Fruit fly (Drosophila melanogaster) whole organism, embryonic: ENCODE measurements around the gene SelT.
A peak's percentile ranks its signal among the peaks of the same experiment; 100 is the strongest.

ENCODE experiments used
- Abd-B ChIP-seq: fragments of 200-800 bp; sonication (Bioruptor generic); optimal IDR thresholded peaks from 2 replicates; lab custom pipeline; 2018; ENCODE audit warnings: missing biosample characterization, mild to moderate bottlenecking, missing genetic modification characterization, moderate library complexity
- Aef1 ChIP-seq: fragments of 200-800 bp; sonication (Bioruptor generic); IDR thresholded peaks from 3 replicates; pipeline ENCODE4 v1.3.6; 2022; ENCODE audit warnings: missing biosample characterization, missing genetic modification characterization
- Atf3 ChIP-seq: fragments of 200-800 bp; sonication (Bioruptor generic); optimal IDR thresholded peaks from 3 replicates; lab custom pipeline; 2016; ENCODE audit warnings: missing biosample characterization, missing genetic modification characterization
- Awh ChIP-seq: fragments of 200-800 bp; sonication (Bioruptor generic); IDR thresholded peaks from 2 replicates; pipeline ENCODE4, ENCODE4 v1.3.6; 2022; ENCODE audit warnings: missing biosample characterization, missing genetic modification characterization
- C15 ChIP-seq: fragments of 200-800 bp; sonication (Bioruptor generic); IDR thresholded peaks from 3 replicates; pipeline ENCODE4 v1.3.6; 2022; ENCODE audit warnings: missing biosample characterization, missing genetic modification characterization
- CG1024 ChIP-seq: fragments of 200-800 bp; sonication (Bioruptor generic); IDR thresholded peaks from 2 replicates; pipeline ENCODE4 v1.3.6; 2022; ENCODE audit warnings: missing biosample characterization, missing genetic modification characterization
- CG10431 ChIP-seq: fragments of 200-800 bp; sonication (Bioruptor generic); optimal IDR thresholded peaks from 3 replicates; lab custom pipeline; 2018; ENCODE audit warnings: missing biosample characterization, mild to moderate bottlenecking, missing genetic modification characterization
- CG11093 ChIP-seq: fragments of 200-800 bp; sonication (Bioruptor generic); IDR thresholded peaks from 3 replicates; pipeline ENCODE4 v1.3.6; 2022; ENCODE audit warnings: missing biosample characterization, missing genetic modification characterization
- CG12071 ChIP-seq: fragments of 200-800 bp; sonication (Bioruptor generic); optimal IDR thresholded peaks from 3 replicates; lab custom pipeline; 2018; ENCODE audit warnings: missing biosample characterization, mild to moderate bottlenecking, missing genetic modification characterization
- CG12391 ChIP-seq: fragments of 200-800 bp; sonication (Bioruptor generic); optimal IDR thresholded peaks from 3 replicates; lab custom pipeline; 2018; ENCODE audit warnings: missing biosample characterization, mild to moderate bottlenecking, missing genetic modification characterization, moderate library complexity
- CG15514 ChIP-seq: fragments of 200-800 bp; sonication (Bioruptor generic); optimal IDR thresholded peaks from 3 replicates; lab custom pipeline; 2017; ENCODE audit warnings: missing biosample characterization, missing genetic modification characterization, mild to moderate bottlenecking, moderate library complexity, missing genetic modification reagents
- CG1603 ChIP-seq: fragments of 200-800 bp; sonication (Bioruptor generic); optimal IDR thresholded peaks from 2 replicates; lab custom pipeline; 2019; ENCODE audit warnings: missing biosample characterization, mild to moderate bottlenecking, missing genetic modification characterization, moderate library complexity
- CG16779 ChIP-seq: fragments of 200-800 bp; sonication (Bioruptor generic); IDR thresholded peaks from 2 replicates; pipeline ENCODE4 v1.3.6; 2022; ENCODE audit warnings: missing biosample characterization, missing genetic modification characterization
- CG16813 ChIP-seq: fragments of 200-800 bp; sonication (Bioruptor generic); IDR thresholded peaks from 3 replicates; pipeline ENCODE4 v1.3.6; 2022; ENCODE audit warnings: missing biosample characterization, missing genetic modification characterization; ENCODE audit not compliant: partially characterized antibody
- CG16863 ChIP-seq: fragments of 200-800 bp; sonication (Bioruptor generic); optimal IDR thresholded peaks from 3 replicates; lab custom pipeline; 2016; ENCODE audit warnings: missing biosample characterization, missing genetic modification characterization
- CG1792 ChIP-seq: fragments of 200-800 bp; sonication (Bioruptor generic); optimal IDR thresholded peaks from 2 replicates; lab custom pipeline; 2016; ENCODE audit warnings: missing biosample characterization, missing genetic modification characterization
- CG3065 ChIP-seq: fragments of 200-800 bp; sonication (Bioruptor generic); optimal IDR thresholded peaks from 2 replicates; lab custom pipeline; 2016; ENCODE audit warnings: missing biosample characterization, missing genetic modification characterization
- CG32532 ChIP-seq: fragments of 200-800 bp; sonication (Bioruptor generic); IDR thresholded peaks from 2 replicates; pipeline ENCODE4 v1.3.6; 2022; ENCODE audit warnings: missing biosample characterization, missing genetic modification characterization
- CG34376 ChIP-seq: fragments of 200-800 bp; sonication (Bioruptor generic); optimal IDR thresholded peaks from 2 replicates; lab custom pipeline; 2018; ENCODE audit warnings: missing biosample characterization, mild to moderate bottlenecking, missing genetic modification characterization
- CG3995 ChIP-seq: fragments of 200-800 bp; sonication (Bioruptor generic); optimal IDR thresholded peaks from 3 replicates; lab custom pipeline; 2016; ENCODE audit warnings: missing biosample characterization, missing genetic modification characterization
- CG6854 ChIP-seq: fragments of 200-800 bp; sonication (Bioruptor generic); optimal IDR thresholded peaks from 3 replicates; lab custom pipeline; 2017; ENCODE audit warnings: missing biosample characterization, mild to moderate bottlenecking, missing genetic modification characterization
- CG8089 ChIP-seq: fragments of 200-800 bp; sonication (Bioruptor generic); optimal IDR thresholded peaks from 3 replicates; lab custom pipeline; 2016; ENCODE audit warnings: missing biosample characterization, missing genetic modification characterization
- CG8765 ChIP-seq: fragments of 200-800 bp; sonication (Bioruptor generic); IDR thresholded peaks from 2 replicates; pipeline ENCODE4 v1.3.6; 2022; ENCODE audit warnings: missing biosample characterization, missing genetic modification characterization
- CG9932 ChIP-seq: fragments of 200-800 bp; sonication (Bioruptor generic); IDR thresholded peaks from 2 replicates; pipeline ENCODE4 v1.3.6; 2022; ENCODE audit warnings: missing biosample characterization, missing genetic modification characterization
- D ChIP-seq, 2 experiments: fragments of 200-800 bp in 1 of 2; fragments of >200 bp in 1 of 2; sonication (Bioruptor generic) in 1 of 2; optimal IDR thresholded peaks; 2 replicates in 1 of 2; 3 replicates in 1 of 2; lab custom pipeline; 2017; ENCODE audit warnings: mild to moderate bottlenecking in 1 of 2, missing biosample characterization in 1 of 2, missing genetic modification characterization in 1 of 2, missing genetic modification reagents in 1 of 2
- D19A ChIP-seq: fragments of 200-800 bp; optimal IDR thresholded peaks from 3 replicates; lab custom pipeline; 2019; ENCODE audit warnings: missing biosample characterization, mild to moderate bottlenecking, missing genetic modification characterization, moderate library complexity
- Dp ChIP-seq: fragments of 200-800 bp; sonication (Bioruptor generic); optimal IDR thresholded peaks from 2 replicates; lab custom pipeline; 2018; ENCODE audit warnings: missing biosample characterization, mild to moderate bottlenecking, missing genetic modification characterization, moderate library complexity
- Drgx ChIP-seq: fragments of 200-800 bp; sonication (Bioruptor generic); IDR thresholded peaks from 2 replicates; pipeline ENCODE4 v1.3.6; 2022; ENCODE audit warnings: missing biosample characterization, missing genetic modification characterization
- Gsc ChIP-seq: fragments of 200-800 bp; sonication (Bioruptor generic); IDR thresholded peaks from 2 replicates; pipeline ENCODE4 v1.3.6; 2022; ENCODE audit warnings: missing biosample characterization, missing genetic modification characterization
- Hey ChIP-seq: fragments of 200-800 bp; sonication (Bioruptor generic); optimal IDR thresholded peaks from 3 replicates; lab custom pipeline; 2018; ENCODE audit warnings: missing biosample characterization, mild to moderate bottlenecking, missing genetic modification characterization
- HmgD ChIP-seq: fragments of 200-800 bp; sonication (Bioruptor generic); optimal IDR thresholded peaks from 3 replicates; lab custom pipeline; 2016; ENCODE audit warnings: missing biosample characterization, missing genetic modification characterization
- Spps ChIP-seq: fragments of 200-800 bp; sonication (Bioruptor generic); optimal IDR thresholded peaks from 2 replicates; lab custom pipeline; 2018; ENCODE audit warnings: missing biosample characterization, mild to moderate bottlenecking, missing genetic modification characterization
- Usf ChIP-seq: fragments of 200-800 bp; sonication (Bioruptor generic); optimal IDR thresholded peaks from 2 replicates; lab custom pipeline; 2017; ENCODE audit warnings: missing genotype, missing biosample characterization, missing genetic modification characterization
- Xbp1 ChIP-seq: fragments of 200-800 bp; sonication (Bioruptor generic); optimal IDR thresholded peaks from 3 replicates; lab custom pipeline; 2016; ENCODE audit warnings: missing biosample characterization, mild to moderate bottlenecking, missing genetic modification characterization
- ab ChIP-seq: fragments of 200-800 bp; sonication (Bioruptor generic); optimal IDR thresholded peaks from 2 replicates; lab custom pipeline; 2016; ENCODE audit warnings: missing biosample characterization, missing genetic modification characterization
- br ChIP-seq: fragments of >200 bp; optimal IDR thresholded peaks from 2 replicates; lab custom pipeline; 2017
- cad ChIP-seq: fragments of >200 bp; optimal IDR thresholded peaks from 2 replicates; lab custom pipeline; 2017; ENCODE audit warnings: missing biosample characterization, missing genetic modification characterization
- cg ChIP-seq: fragments of 200-800 bp; sonication (Bioruptor generic); optimal IDR thresholded peaks from 3 replicates; lab custom pipeline; 2019; ENCODE audit warnings: missing biosample characterization, mild to moderate bottlenecking, missing genetic modification characterization, moderate library complexity
- emc ChIP-seq: fragments of 200-800 bp; sonication (Bioruptor generic); optimal IDR thresholded peaks from 2 replicates; lab custom pipeline; 2016; ENCODE audit warnings: missing biosample characterization, missing genetic modification characterization
- ewg ChIP-seq: fragments of 200-800 bp; sonication (Bioruptor generic); optimal IDR thresholded peaks from 3 replicates; lab custom pipeline; 2017; ENCODE audit warnings: mild to moderate bottlenecking, missing biosample characterization, missing genetic modification reagents, missing genetic modification characterization
- gce ChIP-seq: fragments of 200-800 bp; sonication (Bioruptor generic); IDR thresholded peaks from 3 replicates; pipeline ENCODE4 v1.3.6; 2022; ENCODE audit warnings: missing biosample characterization, missing genetic modification characterization
- lov ChIP-seq, 2 experiments: fragments of 200-800 bp in 1 of 2; fragments of >200 bp in 1 of 2; sonication (Bioruptor generic) in 1 of 2; IDR thresholded peaks in 1 of 2; optimal IDR thresholded peaks in 1 of 2; 2 replicates in 1 of 2; 3 replicates in 1 of 2; pipeline versions ENCODE4 v1.3.6 to Lab custom; 2017 to 2022; ENCODE audit warnings: missing biosample characterization in 1 of 2, missing genetic modification characterization in 1 of 2
- row ChIP-seq: fragments of 200-800 bp; sonication (Bioruptor generic); IDR thresholded peaks from 3 replicates; pipeline ENCODE4 v1.3.6; 2022; ENCODE audit warnings: missing biosample characterization, missing genetic modification characterization
- sisA ChIP-seq: fragments of 200-800 bp; sonication (Bioruptor generic); IDR thresholded peaks from 2 replicates; pipeline ENCODE4 v1.3.6; 2022; ENCODE audit warnings: missing biosample characterization, missing genetic modification characterization
- sob ChIP-seq: fragments of 200-800 bp; sonication (Bioruptor generic); IDR thresholded peaks from 2 replicates; pipeline ENCODE4 v1.3.6; 2022; ENCODE audit warnings: missing biosample characterization, missing genetic modification characterization
- sr ChIP-seq: fragments of 200-800 bp; sonication (Bioruptor generic); IDR thresholded peaks from 3 replicates; pipeline ENCODE4 v1.3.6; 2022; ENCODE audit warnings: missing biosample characterization, missing genetic modification characterization
- tio ChIP-seq: fragments of 200-800 bp; sonication (Bioruptor generic); optimal IDR thresholded peaks from 2 replicates; lab custom pipeline; 2017; ENCODE audit warnings: missing biosample characterization, missing genetic modification characterization, inconsistent platforms
- trh ChIP-seq: fragments of 200-800 bp; sonication (Bioruptor generic); optimal IDR thresholded peaks from 2 replicates; lab custom pipeline; 2016; ENCODE audit warnings: missing biosample characterization, missing genetic modification characterization
- tx ChIP-seq: fragments of 200-800 bp; sonication (Bioruptor generic); optimal IDR thresholded peaks from 2 replicates; lab custom pipeline; 2016; ENCODE audit warnings: missing biosample characterization, missing genetic modification characterization
- vnd ChIP-seq: fragments of 200-800 bp; sonication (Bioruptor generic); IDR thresholded peaks from 3 replicates; pipeline ENCODE4 v1.3.6; 2022; ENCODE audit warnings: missing biosample characterization, missing genetic modification characterization; ENCODE audit not compliant: partially characterized antibody
- z ChIP-seq: fragments of 200-800 bp; sonication (Bioruptor generic); IDR thresholded peaks from 3 replicates; pipeline ENCODE4 v1.3.6; 2022; ENCODE audit warnings: missing biosample characterization, missing genetic modification characterization

The SelT gene

DNA sequence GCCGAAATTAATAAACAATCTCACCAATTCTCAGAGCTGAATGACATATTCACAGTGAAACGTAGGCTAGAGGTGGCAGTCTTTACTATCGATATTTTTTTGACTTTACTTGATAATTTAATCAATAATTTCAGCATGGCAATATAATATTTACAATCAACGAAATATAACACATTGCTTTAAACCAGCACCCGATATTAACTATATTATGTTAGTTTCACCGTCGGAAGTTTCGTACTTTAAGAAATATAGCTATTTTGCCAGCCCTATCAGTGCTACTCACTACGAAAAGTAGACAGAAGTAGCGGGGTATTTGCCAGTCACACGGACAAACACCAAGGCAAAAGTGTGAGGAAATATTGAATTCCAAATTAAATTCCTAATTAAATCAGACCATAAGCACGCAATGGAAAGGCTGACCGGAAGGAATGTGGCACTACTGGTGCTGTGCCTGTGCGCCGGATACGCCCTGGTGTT lies at the start of gene SelT, which contains the start of the genes CG31917 and Tfb5 (continued):
- peak; percentile 81 for TF ChIP-seq CG16813 (GFP tag; lab: Robert Waterston, UW)
- peak; percentile 34; the same call in 1 of the 2 replicates for TF ChIP-seq CG1024 (GFP tag; lab: Robert Waterston, UW)
- TF ChIP-seq emc, result no peak
- no peak for TF ChIP-seq Hey
- no peak for TF ChIP-seq CG6854
- TF ChIP-seq CG8089 (GFP tag; lab: Kevin White, UChicago), result no peak
- peak; percentile 60 for TF ChIP-seq CG15514
- TF ChIP-seq vnd (GFP tag; lab: Robert Waterston, UW), result peak; percentile 69
- TF ChIP-seq CG3995 (GFP tag; lab: Kevin White, UChicago), result peak; percentile 52
- peak; percentile 78 for TF ChIP-seq CG9932 (GFP tag; lab: Robert Waterston, UW)
- TF ChIP-seq CG3065, result no peak
- TF ChIP-seq Spps, result peak; percentile 3
- TF ChIP-seq tx (GFP tag; lab: Kevin White, UChicago), result peak; percentile 47
- peak; percentile 57 for TF ChIP-seq CG16863 (GFP tag; lab: Kevin White, UChicago)
- no peak for TF ChIP-seq Drgx (GFP tag; lab: Robert Waterston, UW)
- peak; percentile 46 for TF ChIP-seq Abd-B
- TF ChIP-seq CG34376 (GFP tag; lab: Kevin White, UChicago), result peak; percentile 3
- TF ChIP-seq CG11093, result no peak
- TF ChIP-seq sisA (GFP tag; lab: Robert Waterston, UW), result peak; percentile 59; the same call in 1 of the 2 replicates
- TF ChIP-seq D (optimal IDR thresholded peaks at IDR 0.05; lab: Kevin White, UChicago), result no peak
- TF ChIP-seq D (GFP tag; optimal IDR thresholded peaks at IDR 0.05; lab: Kevin White, UChicago), result no peak
- peak; percentile 50; the same call in 1 of the 2 replicates for TF ChIP-seq CG32532 (GFP tag; lab: Robert Waterston, UW)
- TF ChIP-seq lov (optimal IDR thresholded peaks at IDR 0.05; lab: Kevin White, UChicago), result peak; percentile 60
- TF ChIP-seq lov (GFP tag; IDR thresholded peaks at IDR 0.05; lab: Robert Waterston, UW), result no peak
- TF ChIP-seq CG1792, result peak; percentile 37
- TF ChIP-seq sr, result no peak
- peak; percentile 75 for TF ChIP-seq CG1603 (tag; lab: Kevin White, UChicago)
- no peak for TF ChIP-seq D19A (tag; lab: Kevin White, UChicago)
- TF ChIP-seq z (GFP tag; lab: Robert Waterston, UW), result no peak
- TF ChIP-seq Usf (GFP tag; lab: Kevin White, UChicago), result peak; percentile 10
- no peak for TF ChIP-seq CG10431 (GFP tag; lab: Kevin White, UChicago)
- peak; percentile 22; the same call in 1 of the 3 replicates for TF ChIP-seq Aef1 (GFP tag; lab: Robert Waterston, UW)
- TF ChIP-seq Dp, result peak; percentile 20
- TF ChIP-seq Xbp1 (GFP tag; lab: Kevin White, UChicago), result peak; percentile 65
- peak; percentile 95 for TF ChIP-seq row (GFP tag; lab: Robert Waterston, UW)
- no peak for TF ChIP-seq Atf3 (GFP tag; lab: Kevin White, UChicago)
- no peak for TF ChIP-seq Awh (GFP tag; lab: Robert Waterston, UW)
- TF ChIP-seq cg (GFP tag; lab: Kevin White, UChicago), result no peak
- peak; percentile 32; the same call in 1 of the 2 replicates for TF ChIP-seq sob (GFP tag; lab: Robert Waterston, UW)
- TF ChIP-seq trh, result no peak
- TF ChIP-seq Gsc (GFP tag; lab: Robert Waterston, UW), result no peak
- TF ChIP-seq CG12071 (GFP tag; lab: Kevin White, UChicago), result no peak
- peak; percentile 36 for TF ChIP-seq ewg (GFP tag; lab: Kevin White, UChicago)
- no peak for TF ChIP-seq CG8765 (GFP tag; lab: Robert Waterston, UW)
- no peak for TF ChIP-seq ab
- TF ChIP-seq cad, result no peak
- TF ChIP-seq gce, result no peak
- TF ChIP-seq tio, result no peak
- no peak for TF ChIP-seq CG16779
- TF ChIP-seq C15 (GFP tag; lab: Robert Waterston, UW), result no peak
- TF ChIP-seq br (lab: Kevin White, UChicago), result no peak
- TF ChIP-seq CG12391 (tag; lab: Kevin White, UChicago), result peak; percentile 82
- peak; percentile 62 for TF ChIP-seq HmgD (GFP tag; lab: Kevin White, UChicago)
